Fruit fly (Drosophila melanogaster): ENCODE measurements around the gene ppk21.

ppk21 gene

DNA sequence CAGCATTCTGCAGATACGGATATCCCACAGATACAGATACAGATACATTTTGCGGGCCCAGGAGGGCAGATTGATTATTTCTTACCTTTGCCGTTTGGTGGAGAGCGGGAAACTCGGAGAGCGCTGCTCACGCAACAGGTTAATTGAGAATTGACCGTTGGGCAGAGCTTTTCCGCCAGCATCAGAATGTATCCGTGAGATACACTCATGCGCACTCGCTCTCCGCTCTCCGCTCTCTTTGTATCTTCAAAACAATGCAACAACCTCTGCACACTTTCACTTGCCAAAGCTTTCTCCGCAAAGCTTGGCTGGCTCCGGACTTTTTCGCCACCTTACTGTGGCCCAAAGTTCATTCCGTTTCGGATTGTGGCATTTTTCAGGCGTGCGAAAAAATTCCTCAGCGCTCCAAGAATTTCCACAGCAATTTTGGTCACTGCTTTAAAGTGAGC is 17.6 kb downstream of the ppk21 start, which contains the start of the genes CG7582 and Gycalpha99B (continued):
- TF ChIP-seq CG15601 (tag; optimal IDR thresholded peaks at IDR 0.05) (no peak), usp (GFP tag; optimal IDR thresholded peaks at IDR 0.05) (no peak), Stat92E (GFP tag; optimal IDR thresholded peaks at IDR 0.05) (no peak), gcm (GFP tag; optimal IDR thresholded peaks at IDR 0.05) (no peak), pan (optimal IDR thresholded peaks at IDR 0.05) (no peak), pan (GFP tag; optimal IDR thresholded peaks at IDR 0.05 in 1 of 2, IDR thresholded peaks at IDR 0.05 in 1 of 2) (no peak), Chrac-16 (GFP tag; optimal IDR thresholded peaks at IDR 0.05) (no peak), CG11560 (tag; IDR thresholded peaks at IDR 0.05) (no peak), CG31365 (tag; optimal IDR thresholded peaks at IDR 0.05) (peak; percentile 31), lmd (GFP tag; IDR thresholded peaks at IDR 0.05) (no peak), CG31388 (GFP tag; optimal IDR thresholded peaks at IDR 0.05) (no peak), Hr78 (GFP tag; optimal IDR thresholded peaks at IDR 0.05) (peak in 1 of 2 experiments; percentile 76), cwo (GFP tag; optimal IDR thresholded peaks at IDR 0.05) (no peak), YL-1 (GFP tag; optimal IDR thresholded peaks at IDR 0.05) (no peak), dmrt11E (tag; optimal IDR thresholded peaks at IDR 0.05) (no peak), sens-2 (GFP tag; IDR thresholded peaks at IDR 0.05) (no peak), crol (GFP tag; IDR thresholded peaks at IDR 0.05) (peak; percentile 41; the same call in 1 of the 2 replicates), CG6175 (GFP tag; IDR thresholded peaks at IDR 0.05) (no peak), MBD-R2 (GFP tag; IDR thresholded peaks at IDR 0.05) (no peak; the same call in 1 of the 2 replicates), CG13424 (tag; optimal IDR thresholded peaks at IDR 0.05) (no peak), fd64A (GFP tag; optimal IDR thresholded peaks at IDR 0.05) (no peak), az2 (GFP tag; optimal IDR thresholded peaks at IDR 0.05) (no peak), hkb (optimal IDR thresholded peaks at IDR 0.05) (no peak), hkb (GFP tag; IDR thresholded peaks at IDR 0.05) (no peak), CG12155 (GFP tag; optimal IDR thresholded peaks at IDR 0.05) (no peak), ase (GFP tag; IDR thresholded peaks at IDR 0.05) (no peak), trh (GFP tag; optimal IDR thresholded peaks at IDR 0.05) (no peak), CG2199 (GFP tag; IDR thresholded peaks at IDR 0.05) (0 out of 3 replicates have a peak, but pooled peaks have one; percentile 9), pros (GFP tag; optimal IDR thresholded peaks at IDR 0.05) (no peak), CG10366 (GFP tag; IDR thresholded peaks at IDR 0.05) (no peak), sima (GFP tag; optimal IDR thresholded peaks at IDR 0.05) (no peak), B-H2 (GFP tag; optimal IDR thresholded peaks at IDR 0.05) (no peak), Drgx (GFP tag; IDR thresholded peaks at IDR 0.05) (peak; percentile 38; the same call in 1 of the 2 replicates), Hr39 (optimal IDR thresholded peaks at IDR 0.05) (no peak), fu2 (GFP tag; optimal IDR thresholded peaks at IDR 0.05) (no peak), trem (tag; optimal IDR thresholded peaks at IDR 0.05) (no peak), onecut (GFP tag; IDR thresholded peaks at IDR 0.05) (peak; percentile 64), Bdp1 (GFP tag; optimal IDR thresholded peaks at IDR 0.05) (no peak), CG18599 (GFP tag; optimal IDR thresholded peaks at IDR 0.05) (no peak), CG13894 (tag; optimal IDR thresholded peaks at IDR 0.05) (no peak), Usf (GFP tag; optimal IDR thresholded peaks at IDR 0.05) (no peak), Blimp-1 (GFP tag; optimal IDR thresholded peaks at IDR 0.05) (peak; percentile 99), CG17802 (tag; optimal IDR thresholded peaks at IDR 0.05) (no peak), her (GFP tag; optimal IDR thresholded peaks at IDR 0.05) (no peak), nerfin-2 (GFP tag; IDR thresholded peaks at IDR 0.05; ENCODE audit: partially characterized antibody) (peak; percentile 11; the same call in 1 of the 2 replicates), kni (GFP tag; optimal IDR thresholded peaks at IDR 0.05) (peak; percentile 49), nau (GFP tag; optimal IDR thresholded peaks at IDR 0.05) (no peak), CG8924 (tag; optimal IDR thresholded peaks at IDR 0.05) (no peak), nerfin-1 (tag; optimal IDR thresholded peaks at IDR 0.05) (peak; percentile 71), Side (GFP tag; optimal IDR thresholded peaks at IDR 0.05) (no peak), kah (GFP tag; optimal IDR thresholded peaks at IDR 0.05) (peak; percentile 52), H2.0 (GFP tag; IDR thresholded peaks at IDR 0.05) (no peak)

All from whole organism, embryonic.